Fruit fly (Drosophila melanogaster) whole organism, embryonic: ENCODE data around the gene CG9586.

Experiments used
- Asciz ChIP-seq: fragments of 200-800 bp; sonication (Bioruptor generic); optimal IDR thresholded peaks from 2 replicates; lab custom pipeline; 2017; ENCODE audit warnings: missing biosample characterization, mild to moderate bottlenecking, missing genetic modification characterization, missing genetic modification reagents
- B-H1 ChIP-seq: fragments of 200-800 bp; sonication (Bioruptor generic); IDR thresholded peaks from 3 replicates; pipeline ENCODE4 v1.3.6; 2022; ENCODE audit warnings: missing biosample characterization, missing genetic modification characterization
- CG1024 ChIP-seq: fragments of 200-800 bp; sonication (Bioruptor generic); IDR thresholded peaks from 2 replicates; pipeline ENCODE4 v1.3.6; 2022; ENCODE audit warnings: missing biosample characterization, missing genetic modification characterization
- CG11456 ChIP-seq: fragments of 200-800 bp; sonication (Bioruptor generic); IDR thresholded peaks from 3 replicates; pipeline ENCODE4 v1.3.6; 2022; ENCODE audit warnings: missing biosample characterization, missing genetic modification characterization
- CG12236 ChIP-seq: fragments of 200-800 bp; sonication (Bioruptor generic); optimal IDR thresholded peaks from 2 replicates; lab custom pipeline; 2016; ENCODE audit warnings: missing biosample characterization, missing genetic modification characterization
- CG12391 ChIP-seq: fragments of 200-800 bp; sonication (Bioruptor generic); optimal IDR thresholded peaks from 3 replicates; lab custom pipeline; 2018; ENCODE audit warnings: missing biosample characterization, mild to moderate bottlenecking, missing genetic modification characterization, moderate library complexity
- CG14441 ChIP-seq: fragments of 200-800 bp; sonication (Bioruptor generic); IDR thresholded peaks from 2 replicates; pipeline ENCODE4 v1.3.6; 2022; ENCODE audit warnings: missing biosample characterization, missing genetic modification characterization
- CG1647 ChIP-seq: fragments of 200-800 bp; sonication (Bioruptor generic); optimal IDR thresholded peaks from 3 replicates; lab custom pipeline; 2016; ENCODE audit warnings: missing biosample characterization, missing genetic modification characterization
- CG2889 ChIP-seq: fragments of 200-800 bp; sonication (Bioruptor generic); IDR thresholded peaks from 3 replicates; pipeline ENCODE4 v1.3.6; 2022; ENCODE audit warnings: missing biosample characterization, missing genetic modification characterization
- CG3163 ChIP-seq: fragments of 200-800 bp; sonication (Bioruptor generic); optimal IDR thresholded peaks from 3 replicates; lab custom pipeline; 2016; ENCODE audit warnings: missing biosample characterization, missing genetic modification characterization
- CG33557 ChIP-seq: fragments of 200-800 bp; sonication (Bioruptor generic); optimal IDR thresholded peaks from 2 replicates; lab custom pipeline; 2019; ENCODE audit warnings: missing biosample characterization, mild to moderate bottlenecking, missing genetic modification characterization, moderate library complexity
- CG43689 ChIP-seq: fragments of 200-800 bp; sonication (Bioruptor generic); IDR thresholded peaks from 2 replicates; pipeline ENCODE4 v1.3.6; 2022; ENCODE audit warnings: missing biosample characterization, missing genetic modification characterization
- CG5180 ChIP-seq: fragments of 200-800 bp; sonication (Bioruptor generic); optimal IDR thresholded peaks from 3 replicates; lab custom pipeline; 2017; ENCODE audit warnings: missing biosample characterization, missing genetic modification characterization, mild to moderate bottlenecking, moderate library complexity, missing genetic modification reagents
- CG6175 ChIP-seq: fragments of 200-800 bp; sonication (Bioruptor generic); IDR thresholded peaks from 3 replicates; pipeline ENCODE4 v1.3.6; 2022; ENCODE audit warnings: missing biosample characterization, missing genetic modification characterization
- CG7372 ChIP-seq: fragments of 200-800 bp; sonication (Bioruptor generic); IDR thresholded peaks from 2 replicates; pipeline ENCODE4 v1.3.6; 2022; ENCODE audit warnings: missing biosample characterization, missing genetic modification characterization
- CG7556 ChIP-seq: fragments of 200-800 bp; sonication (Bioruptor generic); optimal IDR thresholded peaks from 2 replicates; lab custom pipeline; 2017; ENCODE audit warnings: missing biosample characterization, mild to moderate bottlenecking, missing genetic modification characterization
- CG9215 ChIP-seq: fragments of 200-800 bp; sonication (Bioruptor generic); IDR thresholded peaks from 2 replicates; pipeline ENCODE4 v1.3.6; 2022; ENCODE audit warnings: missing biosample characterization, missing genetic modification characterization
- Chrac-16 ChIP-seq: fragments of 200-800 bp; sonication (Bioruptor generic); optimal IDR thresholded peaks from 3 replicates; lab custom pipeline; 2016; ENCODE audit warnings: missing biosample characterization, missing genetic modification characterization
- CrebB ChIP-seq: fragments of 200-800 bp; sonication (Bioruptor generic); optimal IDR thresholded peaks from 3 replicates; lab custom pipeline; 2018; ENCODE audit warnings: missing biosample characterization, mild to moderate bottlenecking, missing genetic modification characterization
- Deaf1 ChIP-seq: fragments of 200-800 bp; optimal IDR thresholded peaks from 3 replicates; lab custom pipeline; 2019; ENCODE audit warnings: missing biosample characterization, mild to moderate bottlenecking, missing genetic modification characterization, moderate library complexity
- Fer2 ChIP-seq: fragments of 200-800 bp; sonication (Bioruptor generic); optimal IDR thresholded peaks from 2 replicates; lab custom pipeline; 2018; ENCODE audit warnings: missing biosample characterization, mild to moderate bottlenecking, missing genetic modification characterization, moderate library complexity
- HLH4C ChIP-seq: fragments of 200-800 bp; sonication (Bioruptor generic); IDR thresholded peaks from 3 replicates; pipeline ENCODE4 v1.3.6; 2022; ENCODE audit warnings: missing biosample characterization, missing genetic modification characterization; ENCODE audit not compliant: partially characterized antibody
- HLHmδ ChIP-seq: fragments of 200-800 bp; sonication (Bioruptor generic); optimal IDR thresholded peaks from 2 replicates; lab custom pipeline; 2018; ENCODE audit warnings: missing biosample characterization, mild to moderate bottlenecking, missing genetic modification characterization, moderate library complexity
- Jarid2 ChIP-seq: fragments of 200-800 bp; sonication (Bioruptor generic); optimal IDR thresholded peaks from 3 replicates; lab custom pipeline; 2017; ENCODE audit warnings: mild to moderate bottlenecking, missing biosample characterization, missing genetic modification reagents, missing genetic modification characterization
- Lhr ChIP-seq: fragments of 200-800 bp; sonication (Bioruptor generic); optimal IDR thresholded peaks from 3 replicates; lab custom pipeline; 2017; ENCODE audit warnings: mild to moderate bottlenecking, missing biosample characterization, missing genetic modification reagents, missing genetic modification characterization
- Meics ChIP-seq: fragments of 200-800 bp; sonication (Bioruptor generic); optimal IDR thresholded peaks from 2 replicates; lab custom pipeline; 2017; ENCODE audit warnings: missing biosample characterization, mild to moderate bottlenecking, missing genetic modification characterization
- Myb ChIP-seq: fragments of 200-800 bp; sonication (Bioruptor generic); optimal IDR thresholded peaks from 2 replicates; lab custom pipeline; 2016; ENCODE audit warnings: missing biosample characterization, missing genetic modification characterization
- NC2α ChIP-seq: fragments of 200-800 bp; sonication (Bioruptor generic); optimal IDR thresholded peaks from 2 replicates; lab custom pipeline; 2016; ENCODE audit warnings: missing biosample characterization, missing genetic modification characterization
- Scr ChIP-seq: fragments of 200-800 bp; sonication (Bioruptor generic); IDR thresholded peaks from 2 replicates; pipeline ENCODE4 v1.3.6; 2022; ENCODE audit warnings: missing biosample characterization, missing genetic modification characterization; ENCODE audit not compliant: partially characterized antibody
- Tbp ChIP-seq: fragments of >200 bp; optimal IDR thresholded peaks from 2 replicates; lab custom pipeline; 2018; ENCODE audit warnings: missing biosample characterization, missing genetic modification characterization
- ato ChIP-seq: fragments of 200-800 bp; sonication (Bioruptor generic); IDR thresholded peaks from 2 replicates; pipeline ENCODE4 v1.3.6; 2022; ENCODE audit warnings: missing biosample characterization, missing genetic modification characterization; ENCODE audit not compliant: partially characterized antibody
- az2 ChIP-seq: fragments of 200-800 bp; sonication (Bioruptor generic); optimal IDR thresholded peaks from 3 replicates; lab custom pipeline; 2016; ENCODE audit warnings: missing biosample characterization, missing genetic modification characterization
- bab2 ChIP-seq: fragments of 200-800 bp; sonication (Bioruptor generic); optimal IDR thresholded peaks from 2 replicates; lab custom pipeline; 2016; ENCODE audit warnings: missing biosample characterization, missing genetic modification characterization
- ci ChIP-seq: fragments of 200-800 bp; sonication (Bioruptor generic); IDR thresholded peaks from 3 replicates; pipeline ENCODE4 v1.3.6; 2022; ENCODE audit warnings: missing biosample characterization, missing genetic modification characterization
- dm ChIP-seq: fragments of 200-800 bp; sonication (Bioruptor generic); optimal IDR thresholded peaks from 3 replicates; lab custom pipeline; 2016; ENCODE audit warnings: missing biosample characterization, missing genetic modification characterization
- eyg ChIP-seq: fragments of 200-800 bp; sonication (Bioruptor generic); optimal IDR thresholded peaks from 3 replicates; lab custom pipeline; 2016; ENCODE audit warnings: missing biosample characterization, missing genetic modification characterization
- gsb ChIP-seq: fragments of 200-800 bp; sonication (Bioruptor generic); IDR thresholded peaks from 2 replicates; pipeline ENCODE4 v1.3.6; 2022; ENCODE audit warnings: missing biosample characterization, missing genetic modification characterization
- her ChIP-seq: fragments of 200-800 bp; sonication (Bioruptor generic); optimal IDR thresholded peaks from 2 replicates; lab custom pipeline; 2016; ENCODE audit warnings: missing biosample characterization, missing genetic modification characterization
- lola ChIP-seq, 3 experiments: fragments of >200 bp in 2 of 3; fragments of 200-800 bp in 1 of 3; sonication (Bioruptor generic) in 1 of 3; optimal IDR thresholded peaks; 2 replicates each; lab custom pipeline; 2017 to 2019; ENCODE audit warnings: missing biosample characterization in 3 of 3, missing genetic modification characterization in 3 of 3, mild to moderate bottlenecking in 1 of 3, moderate library complexity in 1 of 3
- nau ChIP-seq: fragments of 200-800 bp; sonication (Bioruptor generic); optimal IDR thresholded peaks from 3 replicates; lab custom pipeline; 2017; ENCODE audit warnings: missing biosample characterization, mild to moderate bottlenecking, missing genetic modification characterization, missing genetic modification reagents
- odd ChIP-seq: fragments of 200-800 bp; sonication (Bioruptor generic); optimal IDR thresholded peaks from 2 replicates; lab custom pipeline; 2017; ENCODE audit warnings: missing biosample characterization, mild to moderate bottlenecking, missing genetic modification characterization
- prd ChIP-seq, 3 experiments: fragments of >200 bp in 2 of 3; fragments of 200-800 bp in 1 of 3; sonication (Bioruptor generic) in 1 of 3; optimal IDR thresholded peaks in 2 of 3; IDR thresholded peaks in 1 of 3; 2 replicates in 2 of 3; 3 replicates in 1 of 3; pipeline versions ENCODE4 v1.3.6 to Lab custom; 2017 to 2022; ENCODE audit warnings: missing biosample characterization in 1 of 3, missing genetic modification characterization in 1 of 3
- psq ChIP-seq: fragments of 200-800 bp; sonication (Bioruptor generic); optimal IDR thresholded peaks from 2 replicates; lab custom pipeline; 2017; ENCODE audit warnings: missing biosample characterization, missing genetic modification characterization
- repo ChIP-seq: fragments of 200-800 bp; sonication (Bioruptor generic); optimal IDR thresholded peaks from 2 replicates; lab custom pipeline; 2016; ENCODE audit warnings: missing biosample characterization, missing genetic modification characterization
- sc ChIP-seq, 3 experiments: fragments of >200 bp in 2 of 3; fragments of 200-800 bp in 1 of 3; sonication (Bioruptor generic) in 1 of 3; optimal IDR thresholded peaks; 2 replicates in 2 of 3; 3 replicates in 1 of 3; lab custom pipeline; 2017; ENCODE audit warnings: mild to moderate bottlenecking in 1 of 3, missing biosample characterization in 1 of 3, missing genetic modification characterization in 1 of 3, missing genetic modification reagents in 1 of 3
- seq ChIP-seq: fragments of 200-800 bp; sonication (Bioruptor generic); IDR thresholded peaks from 2 replicates; pipeline ENCODE4 v1.3.6; 2022; ENCODE audit warnings: missing biosample characterization, missing genetic modification characterization
- slou ChIP-seq: fragments of 200-800 bp; sonication (Bioruptor generic); optimal IDR thresholded peaks from 3 replicates; lab custom pipeline; 2016; ENCODE audit warnings: missing biosample characterization, missing genetic modification characterization
- vnd ChIP-seq: fragments of 200-800 bp; sonication (Bioruptor generic); IDR thresholded peaks from 3 replicates; pipeline ENCODE4 v1.3.6; 2022; ENCODE audit warnings: missing biosample characterization, missing genetic modification characterization; ENCODE audit not compliant: partially characterized antibody

Gene CG9586

DNA sequence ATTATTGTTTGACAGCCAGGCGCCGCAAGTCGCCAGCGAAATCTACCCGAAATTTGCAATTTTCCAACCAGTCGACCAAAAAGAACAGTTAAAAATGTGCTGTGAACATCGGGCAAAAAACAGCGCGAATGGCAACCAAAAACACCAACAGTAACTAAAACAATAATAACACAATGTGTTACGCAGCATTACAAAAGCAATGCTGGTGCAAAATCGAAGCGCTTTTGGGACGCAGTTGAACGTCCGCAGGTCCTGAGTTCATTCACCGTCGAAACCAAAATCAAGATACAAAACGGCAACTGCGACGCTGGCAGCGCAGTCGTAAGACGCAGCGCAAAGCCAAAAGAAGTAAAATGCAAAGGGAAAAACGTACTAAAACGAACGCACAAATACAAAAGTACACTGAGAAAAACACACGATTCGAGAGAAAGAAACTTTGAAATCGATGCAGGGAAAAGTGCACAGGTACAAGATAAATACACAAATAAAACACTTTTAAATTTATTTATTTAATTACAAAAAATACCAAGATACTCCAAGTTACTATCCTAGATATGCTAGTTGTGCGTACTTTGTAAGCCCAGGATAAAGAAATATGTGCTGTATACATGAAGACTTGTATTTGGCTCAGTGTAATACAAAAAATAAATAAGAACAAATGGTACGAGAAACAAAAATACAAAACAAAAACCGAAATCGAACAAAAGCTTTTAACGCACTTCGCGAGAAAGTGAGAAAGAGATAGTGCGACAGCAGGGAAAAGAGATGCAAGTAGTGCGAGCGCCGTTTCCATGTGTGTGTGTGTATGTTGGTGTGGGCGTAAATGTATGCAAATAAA lies 44.8 kb upstream of the CG9586 start (continued):
- TF ChIP-seq CG9215 (no peak), CG1647 (peak; percentile 38), CG33557 (GFP tag; lab: Kevin White, UChicago) (no peak), eyg (GFP tag; lab: Kevin White, UChicago) (no peak), her (GFP tag; lab: Kevin White, UChicago) (no peak), NC2α (GFP tag; lab: Kevin White, UChicago) (no peak), CG3163 (no peak), CG7556 (GFP tag; lab: Kevin White, UChicago) (peak; percentile 79), CG12236 (GFP tag; lab: Kevin White, UChicago) (no peak), vnd (GFP tag; lab: Robert Waterston, UW) (no peak), CG43689 (GFP tag; lab: Robert Waterston, UW) (no peak), lola (GFP tag; optimal IDR thresholded peaks at IDR 0.05; lab: Kevin White, UChicago) (peak in 1 of 3 experiments; percentile 45), Scr (no peak), ato (GFP tag; lab: Robert Waterston, UW) (no peak), az2 (peak; percentile 69), prd (optimal IDR thresholded peaks at IDR 0.05; lab: Kevin White, UChicago) (no peak), prd (GFP tag; IDR thresholded peaks at IDR 0.05; lab: Robert Waterston, UW) (peak; percentile 65), repo (GFP tag; lab: Kevin White, UChicago) (no peak), CG5180 (GFP tag; lab: Kevin White, UChicago) (peak; percentile 32), CG7372 (no peak; the same call in 1 of the 2 replicates), Jarid2 (GFP tag; lab: Kevin White, UChicago) (peak; percentile 12), slou (no peak), ci (GFP tag; lab: Robert Waterston, UW) (0 out of 3 replicates have a peak, but pooled peaks have one; percentile 51), sc (optimal IDR thresholded peaks at IDR 0.05; lab: Kevin White, UChicago) (no peak), sc (GFP tag; optimal IDR thresholded peaks at IDR 0.05; lab: Kevin White, UChicago) (peak; percentile 58), dm (GFP tag; lab: Kevin White, UChicago) (no peak), Myb (GFP tag; lab: Kevin White, UChicago) (no peak), Fer2 (tag; lab: Kevin White, UChicago) (no peak), CrebB (no peak), CG2889 (GFP tag; lab: Robert Waterston, UW) (no peak), seq (GFP tag; lab: Robert Waterston, UW) (peak; percentile 55; the same call in 1 of the 2 replicates), Tbp (GFP tag; lab: Kevin White, UChicago) (no peak), CG1024 (GFP tag; lab: Robert Waterston, UW) (no peak), HLH4C (no peak), bab2 (GFP tag; lab: Kevin White, UChicago) (peak; percentile 19), Lhr (GFP tag; lab: Kevin White, UChicago) (peak; percentile 38), psq (GFP tag; lab: Kevin White, UChicago) (peak; percentile 16), CG14441 (GFP tag; lab: Robert Waterston, UW) (peak; percentile 69), odd (GFP tag; lab: Kevin White, UChicago) (peak; percentile 65), Chrac-16 (peak; percentile 45), HLHmδ (GFP tag; lab: Kevin White, UChicago) (no peak), Deaf1 (tag; lab: Kevin White, UChicago) (peak; percentile 47), CG11456 (no peak), CG6175 (GFP tag; lab: Robert Waterston, UW) (no peak), nau (peak; percentile 46), gsb (GFP tag; lab: Robert Waterston, UW) (peak; percentile 45; the same call in 1 of the 2 replicates), CG12391 (tag; lab: Kevin White, UChicago) (peak; percentile 63), B-H1 (GFP tag; lab: Robert Waterston, UW) (no peak; the same call in 2 of the 3 replicates), Meics (peak; percentile 68), Asciz (GFP tag; lab: Kevin White, UChicago) (peak; percentile 54)
